Fruit fly (Drosophila melanogaster): Measurements from ENCODE around the gene CG9072.

CG9072 gene

dm6 chrX:15078394-15078793 is 17.4 kb downstream of the CG9072 start (continued):
- TF ChIP-seq pfk (GFP tag; optimal IDR thresholded peaks at IDR 0.05) (peak; percentile 18), CG14710 (tag; optimal IDR thresholded peaks at IDR 0.05) (peak; percentile 9), CG17568 (GFP tag; optimal IDR thresholded peaks at IDR 0.05) (peak; percentile 9), CG15696 (tag; optimal IDR thresholded peaks at IDR 0.05) (peak; percentile 29), lbe (GFP tag; optimal IDR thresholded peaks at IDR 0.05) (no peak), tx (GFP tag; optimal IDR thresholded peaks at IDR 0.05) (no peak), dm (GFP tag; optimal IDR thresholded peaks at IDR 0.05) (no peak), CG8478 (optimal IDR thresholded peaks at IDR 0.05) (no peak), CG18599 (GFP tag; optimal IDR thresholded peaks at IDR 0.05) (peak; percentile 9), CG16779 (GFP tag; IDR thresholded peaks at IDR 0.05) (no peak), CG14667 (GFP tag; IDR thresholded peaks at IDR 0.05) (no peak), Dbx (GFP tag; IDR thresholded peaks at IDR 0.05) (no peak), Stat92E (GFP tag; optimal IDR thresholded peaks at IDR 0.05) (no peak), CG31365 (tag; optimal IDR thresholded peaks at IDR 0.05) (no peak), CG12942 (GFP tag; optimal IDR thresholded peaks at IDR 0.05) (no peak), cwo (GFP tag; optimal IDR thresholded peaks at IDR 0.05) (no peak), grn (GFP tag; optimal IDR thresholded peaks at IDR 0.05) (peak; percentile 94), D (optimal IDR thresholded peaks at IDR 0.05) (no peak), D (GFP tag; optimal IDR thresholded peaks at IDR 0.05) (no peak), CG13123 (GFP tag; optimal IDR thresholded peaks at IDR 0.05) (no peak), unpg (GFP tag; optimal IDR thresholded peaks at IDR 0.05) (peak; percentile 13), Xbp1 (GFP tag; optimal IDR thresholded peaks at IDR 0.05) (no peak), ro (GFP tag; IDR thresholded peaks at IDR 0.05) (no peak), sisA (GFP tag; IDR thresholded peaks at IDR 0.05) (no peak), trh (GFP tag; optimal IDR thresholded peaks at IDR 0.05) (no peak), salm (tag; optimal IDR thresholded peaks at IDR 0.05) (peak; percentile 25), Xrp1 (GFP tag; IDR thresholded peaks at IDR 0.05) (no peak), HLH4C (GFP tag; IDR thresholded peaks at IDR 0.05; ENCODE audit: partially characterized antibody) (no peak), crp (GFP tag; optimal IDR thresholded peaks at IDR 0.05) (no peak), CG10431 (GFP tag; optimal IDR thresholded peaks at IDR 0.05) (peak; percentile 44), inv (GFP tag; IDR thresholded peaks at IDR 0.05; ENCODE audit: partially characterized antibody) (no peak), D19A (tag; optimal IDR thresholded peaks at IDR 0.05) (no peak), CG17361 (GFP tag; IDR thresholded peaks at IDR 0.05) (no peak), CG31441 (GFP tag; IDR thresholded peaks at IDR 0.05) (no peak), CG8359 (GFP tag; optimal IDR thresholded peaks at IDR 0.05; ENCODE audit: borderline replicate concordance) (no peak), Dll (GFP tag; IDR thresholded peaks at IDR 0.05; ENCODE audit: partially characterized antibody) (no peak), Blimp-1 (GFP tag; optimal IDR thresholded peaks at IDR 0.05) (peak; percentile 30), Med (GFP tag) (peak; percentile 24), CG4328 (GFP tag; optimal IDR thresholded peaks at IDR 0.05) (peak; percentile 34), CG31388 (GFP tag; optimal IDR thresholded peaks at IDR 0.05) (no peak), Camta (GFP tag; optimal IDR thresholded peaks at IDR 0.05) (no peak), Myb (GFP tag; optimal IDR thresholded peaks at IDR 0.05) (no peak), yki (optimal IDR thresholded peaks at IDR 0.05) (no peak), CG15269 (tag; optimal IDR thresholded peaks at IDR 0.05) (peak; percentile 12), gem (tag; optimal IDR thresholded peaks at IDR 0.05) (peak; percentile 15), NC2β (GFP tag; optimal IDR thresholded peaks at IDR 0.05) (no peak), CG2116 (GFP tag; optimal IDR thresholded peaks at IDR 0.05) (no peak), CG4360 (GFP tag; IDR thresholded peaks at IDR 0.05) (no peak), Usf (GFP tag; optimal IDR thresholded peaks at IDR 0.05) (no peak), E2f1 (GFP tag; IDR thresholded peaks at IDR 0.05) (no peak), CG18619 (GFP tag; optimal IDR thresholded peaks at IDR 0.05) (no peak), CG4617 (GFP tag; optimal IDR thresholded peaks at IDR 0.05; ENCODE audit: borderline replicate concordance) (no peak)

All from whole organism, embryonic.